Fruit fly (Drosophila melanogaster) S2 (cell line): ENCODE data around the gene nkd.

ENCODE experiments used
- CG8478 ChIP-seq: fragments of >200 bp; optimal IDR thresholded peaks from 2 replicates; lab custom pipeline; 2018
- CTCF ChIP-seq, 2 experiments: fragments of >200 bp; optimal IDR thresholded peaks; 2 replicates each; lab custom pipeline; 2018

The nkd gene

dm6 chr3L:19053339-19053818 lies 8.1 kb upstream of the nkd start, which contains the start of gene CG43407:
TSS of gene CG43407 (minus strand) at chr3L:19053389.
- TF ChIP-seq CG8478 (lab: Kevin White, UChicago), result no peak
- TF ChIP-seq CTCF (optimal IDR thresholded peaks at IDR 0.05; lab: Kevin White, UChicago), result no peak

dm6 chr3L:19051926-19052325 lies 6.7 kb upstream of the nkd start, which contains the start of gene Acp76A:
TSS of gene Acp76A (minus strand) at chr3L:19052026.
- no peak for TF ChIP-seq CG8478 (lab: Kevin White, UChicago)
- TF ChIP-seq CTCF (optimal IDR thresholded peaks at IDR 0.05; lab: Kevin White, UChicago), result no peak

- no peak for TF ChIP-seq CG8478 (lab: Kevin White, UChicago)
- TF ChIP-seq CTCF (optimal IDR thresholded peaks at IDR 0.05; lab: Kevin White, UChicago), result no peak
Observed at dm6 chr3L:19049669-19050510, 4.6 kb upstream of the nkd start.

dm6 chr3L:19048761-19049160 lies 3.5 kb upstream of the nkd start:
- no peak for TF ChIP-seq CTCF (optimal IDR thresholded peaks at IDR 0.05; lab: Kevin White, UChicago)
- TF ChIP-seq CG8478 (lab: Kevin White, UChicago), result no peak

- TF ChIP-seq CG8478 (lab: Kevin White, UChicago), result no peak
- no peak for TF ChIP-seq CTCF (optimal IDR thresholded peaks at IDR 0.05; lab: Kevin White, UChicago)
Observed at dm6 chr3L:19048257-19048656, 3.0 kb upstream of the nkd start.

- no peak for TF ChIP-seq CTCF (optimal IDR thresholded peaks at IDR 0.05; lab: Kevin White, UChicago)
- no peak for TF ChIP-seq CG8478 (lab: Kevin White, UChicago)
Observed at dm6 chr3L:19046389-19047042, 1.3 kb upstream of the nkd start.

- TF ChIP-seq CG8478 (lab: Kevin White, UChicago) (no peak), CTCF (optimal IDR thresholded peaks at IDR 0.05; lab: Kevin White, UChicago) (no peak)
Observed at dm6 chr3L:19044589-19045298, 505 bp downstream of the nkd start.

dm6 chr3L:19043464-19044034 lies 1.7 kb downstream of the nkd start:
- TF ChIP-seq CTCF (optimal IDR thresholded peaks at IDR 0.05; lab: Kevin White, UChicago) (no peak), CG8478 (lab: Kevin White, UChicago) (no peak)

- TF ChIP-seq CG8478 (lab: Kevin White, UChicago), result no peak
- no peak for TF ChIP-seq CTCF (optimal IDR thresholded peaks at IDR 0.05; lab: Kevin White, UChicago)
Observed at dm6 chr3L:19042501-19042900, 2.7 kb downstream of the nkd start.

- TF ChIP-seq CG8478 (lab: Kevin White, UChicago), result no peak
- TF ChIP-seq CTCF (optimal IDR thresholded peaks at IDR 0.05; lab: Kevin White, UChicago), result no peak
Observed at dm6 chr3L:19041665-19042385, 3.4 kb downstream of the nkd start.

dm6 chr3L:19041161-19041560 lies 4.1 kb downstream of the nkd start:
- TF ChIP-seq CG8478 (lab: Kevin White, UChicago) (no peak), CTCF (optimal IDR thresholded peaks at IDR 0.05; lab: Kevin White, UChicago) (no peak)

dm6 chr3L:19040155-19040644 lies 5.0 kb downstream of the nkd start:
- TF ChIP-seq CTCF (optimal IDR thresholded peaks at IDR 0.05; lab: Kevin White, UChicago), result no peak
- no peak for TF ChIP-seq CG8478 (lab: Kevin White, UChicago)

dm6 chr3L:19037051-19037450 lies 8.2 kb downstream of the nkd start:
- TF ChIP-seq CTCF (optimal IDR thresholded peaks at IDR 0.05; lab: Kevin White, UChicago) (no peak), CG8478 (lab: Kevin White, UChicago) (no peak)
